Worm (Caenorhabditis elegans): ENCODE measurements around the gene fbxc-54.

ce11 chrII:44740-45139, 13.2 kb downstream of the fbxc-54 start, which contains the start of gene rpoa-49:
- no peak for TF ChIP-seq him-1 (tag; optimal IDR thresholded peaks at IDR 0.05)
- TF ChIP-seq dao-5 (tag; optimal IDR thresholded peaks at IDR 0.05), result no peak

All from whole organism, L4/young adult.